Worm (Caenorhabditis elegans) whole organism, midembryonic: ENCODE results near the gene znf-706.

Experiments
- cog-1 ChIP-seq: sonication (generic microtip); optimal IDR thresholded peaks from 2 replicates; lab custom pipeline; 2016; ENCODE audit warnings: missing genetic modification characterization, missing compliant biosample characterization
- flt-1 ChIP-seq: fragments of 200-800 bp; sonication (Bioruptor generic); IDR thresholded peaks from 2 replicates; pipeline ENCODE4 v1.3.6; 2022; ENCODE audit warnings: missing genetic modification characterization, missing compliant biosample characterization
- med-1 ChIP-seq: sonication (generic microtip); optimal IDR thresholded peaks from 2 replicates; lab custom pipeline; 2017; ENCODE audit warnings: missing genetic modification characterization, mild to moderate bottlenecking, missing compliant biosample characterization, antibody characterized with exemption, missing genetic modification reagents; ENCODE audit not compliant: insufficient read depth
- tab-1 ChIP-seq: fragments of 200-800 bp; sonication (Bioruptor generic); IDR thresholded peaks from 2 replicates; pipeline ENCODE4 v1.3.6; 2022; ENCODE audit warnings: missing genetic modification characterization, missing compliant biosample characterization
- ztf-23 ChIP-seq: fragments of 200-800 bp; sonication (Bioruptor generic); IDR thresholded peaks from 2 replicates; pipeline ENCODE4 v1.3.6; 2022; ENCODE audit warnings: missing genetic modification reagents, missing genetic modification characterization, missing compliant biosample characterization

- TF ChIP-seq cog-1 (no peak), med-1 (GFP tag; lab: Kevin White, UChicago) (no peak), flt-1 (no peak), ztf-23 (no peak), tab-1 (GFP tag; lab: Robert Waterston, UW) (no peak)
Measured at ce11 chrIV:9120220-9120619, 24.2 kb upstream of the znf-706 start.
